Fruit fly (Drosophila melanogaster) Kc167 (cell line): Measurements from ENCODE around the gene CG14131.

ENCODE experiments used
- Myc ChIP-seq: fragments of >200 bp; optimal IDR thresholded peaks from 2 replicates; lab custom pipeline; 2017; ENCODE audit warnings: missing external identifiers
- h ChIP-seq: fragments of >200 bp; optimal IDR thresholded peaks from 3 replicates; lab custom pipeline; 2018; ENCODE audit warnings: missing external identifiers
- insv ChIP-seq: fragments of >200 bp; optimal IDR thresholded peaks from 3 replicates; lab custom pipeline; 2018; ENCODE audit warnings: missing external identifiers
- psq ChIP-seq: fragments of >200 bp; optimal IDR thresholded peaks from 2 replicates; lab custom pipeline; 2017; ENCODE audit warnings: missing external identifiers
- ttk ChIP-seq: sonication (Bioruptor generic); optimal IDR thresholded peaks from 2 replicates; lab custom pipeline; 2017; ENCODE audit warnings: missing external identifiers

- TF ChIP-seq Myc (lab: Kevin White, UChicago), result no peak
- no peak for TF ChIP-seq insv (lab: Kevin White, UChicago)
- TF ChIP-seq psq, result no peak
- TF ChIP-seq h (lab: Kevin White, UChicago), result no peak
- no peak for TF ChIP-seq ttk (lab: Kevin White, UChicago)
Measured at dm6 chr3L:11728147-11728546, 48.7 kb upstream of the CG14131 start, which contains the start of gene sunn.
